Worm (Caenorhabditis elegans) whole organism, midembryonic: ENCODE results near the gene R107.9.

Experiments
- flt-1 ChIP-seq: fragments of 200-800 bp; sonication (Bioruptor generic); IDR thresholded peaks from 2 replicates; pipeline ENCODE4 v1.3.6; 2022; ENCODE audit warnings: missing genetic modification characterization, missing compliant biosample characterization
- tab-1 ChIP-seq: fragments of 200-800 bp; sonication (Bioruptor generic); IDR thresholded peaks from 2 replicates; pipeline ENCODE4 v1.3.6; 2022; ENCODE audit warnings: missing genetic modification characterization, missing compliant biosample characterization

DNA sequence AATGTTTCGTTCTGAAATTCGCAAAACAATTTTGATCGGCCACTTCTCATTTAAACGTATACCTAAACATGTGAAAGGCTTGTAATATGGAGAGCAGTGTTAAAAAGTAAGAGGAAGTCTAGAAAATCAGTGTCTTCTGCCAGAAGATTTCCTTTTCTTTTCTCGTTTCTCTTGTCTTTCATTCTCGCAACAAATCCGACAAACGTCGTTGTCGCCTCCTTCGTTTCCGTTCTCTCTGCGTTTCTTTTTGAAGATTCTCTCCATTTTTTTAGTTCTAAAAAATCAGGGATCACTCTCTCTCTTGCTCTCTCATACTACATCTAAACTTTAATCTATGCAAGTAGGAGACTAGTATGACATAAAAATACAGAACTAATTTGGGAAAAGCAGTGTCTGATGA, 9.5 kb downstream of the R107.9 start:
- TF ChIP-seq flt-1 (GFP tag; lab: Robert Waterston, UW) (no peak), tab-1 (GFP tag; lab: Robert Waterston, UW) (no peak)
